Worm (Caenorhabditis elegans) whole organism, L1 larva: ENCODE measurements around the gene K08B12.3.
A peak's percentile ranks its signal among the peaks of the same experiment; 100 is the strongest.

Experiments
- grh-1 ChIP-seq: fragments of 200-800 bp; sonication (Bioruptor generic); IDR thresholded peaks from 2 replicates; pipeline ENCODE4 v1.3.6; 2022; ENCODE audit warnings: missing genetic modification reagents, missing genetic modification characterization, missing compliant biosample characterization
- nhr-77 ChIP-seq: fragments of 150-350 bp; optimal IDR thresholded peaks from 2 replicates; lab custom pipeline; 2014; ENCODE audit warnings: missing biosample characterization, missing genetic modification characterization

- TF ChIP-seq nhr-77 (tag; lab: Kevin White, UChicago) (peak; percentile 84), grh-1 (GFP tag; lab: Robert Waterston, UW) (peak; percentile 89)
Observed at ce11 chrV:6267237-6267812, 32.3 kb downstream of the K08B12.3 start, which contains the start of gene mrck-1.
